Fruit fly (Drosophila melanogaster): ENCODE measurements around the gene Ack.

The Ack gene

DNA sequence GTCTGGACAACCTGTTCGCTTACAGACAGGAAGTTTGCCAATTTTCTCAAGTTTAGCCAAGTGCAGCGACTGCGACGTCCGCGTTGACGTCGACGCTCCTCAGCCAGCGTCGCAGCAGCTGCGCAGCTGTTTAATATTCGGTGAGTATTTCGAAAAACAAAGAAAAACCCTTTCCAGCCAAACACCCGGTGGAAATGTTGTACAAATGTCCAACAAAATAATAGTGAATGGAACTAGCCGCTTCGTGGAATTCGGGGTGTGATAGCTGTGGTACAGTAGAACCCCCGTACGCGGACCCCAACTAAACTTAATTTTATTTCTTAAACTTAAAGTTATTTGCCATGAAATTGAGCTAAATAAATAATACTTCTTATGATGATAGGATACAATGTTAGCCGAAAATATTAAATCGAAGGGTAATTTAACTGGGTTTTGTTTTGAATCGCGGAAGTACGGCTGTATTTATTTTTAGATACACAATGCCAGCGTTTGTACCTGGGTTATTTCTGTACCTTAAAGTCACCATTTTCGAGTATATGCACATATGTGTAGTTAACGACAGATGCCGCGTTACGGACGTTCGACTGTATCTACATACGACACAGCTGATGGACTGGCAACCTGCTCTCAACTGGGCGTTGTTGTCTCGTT is 983 bp downstream of the Ack start (continued):
- TF ChIP-seq Hr78 (GFP tag; optimal IDR thresholded peaks at IDR 0.05), result peak in 1 of 2 experiments; percentile 63
- 0 out of 2 replicates have a peak, but pooled peaks have one; percentile 29 for TF ChIP-seq E2f2 (GFP tag; IDR thresholded peaks at IDR 0.05)
- TF ChIP-seq kni (GFP tag; optimal IDR thresholded peaks at IDR 0.05), result no peak
- TF ChIP-seq dati (GFP tag; IDR thresholded peaks at IDR 0.05), result no peak
- no peak for TF ChIP-seq stwl (tag; optimal IDR thresholded peaks at IDR 0.05)
- no peak for TF ChIP-seq ash1 (GFP tag; optimal IDR thresholded peaks at IDR 0.05)
- no peak for TF ChIP-seq ERR (GFP tag; optimal IDR thresholded peaks at IDR 0.05)
- peak; percentile 53 for TF ChIP-seq CG3407 (GFP tag; optimal IDR thresholded peaks at IDR 0.05)
- peak; percentile 46 for TF ChIP-seq Aef1 (GFP tag; IDR thresholded peaks at IDR 0.05)
- TF ChIP-seq CG10431 (GFP tag; optimal IDR thresholded peaks at IDR 0.05), result peak; percentile 50
- no peak for TF ChIP-seq CG7745 (tag; optimal IDR thresholded peaks at IDR 0.05)
- peak; percentile 41 for TF ChIP-seq oc (tag; optimal IDR thresholded peaks at IDR 0.05)
- TF ChIP-seq Lpt (GFP tag; optimal IDR thresholded peaks at IDR 0.05), result no peak

- no peak for TF ChIP-seq Trl (optimal IDR thresholded peaks at IDR 0.05)
- TF ChIP-seq Trl (GFP tag; optimal IDR thresholded peaks at IDR 0.05), result no peak
Observed at dm6 chr3L:4110212-4110611, 2.2 kb downstream of the Ack start.

DNA sequence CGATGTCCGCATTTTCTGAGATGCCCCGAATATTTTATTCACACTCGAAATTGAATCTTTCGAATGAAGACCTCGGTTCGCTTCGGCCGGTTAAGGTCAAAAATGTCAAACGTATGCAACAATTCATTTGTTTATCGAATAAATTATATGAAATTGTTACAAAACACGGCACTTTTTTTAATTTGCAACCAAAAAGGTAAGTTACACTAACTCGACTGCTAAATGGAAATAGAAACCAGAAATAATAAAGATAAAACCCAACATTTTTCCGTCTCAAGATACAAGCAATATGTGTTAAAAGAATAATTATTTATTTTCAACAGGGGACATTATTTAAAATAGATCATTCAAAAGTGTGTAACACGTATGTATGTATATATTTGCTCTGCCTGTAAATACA is 6.0 kb downstream of the Ack start:
- no peak for TF ChIP-seq oc (tag; optimal IDR thresholded peaks at IDR 0.05)
- peak; percentile 30 for TF ChIP-seq sens (GFP tag)

DNA sequence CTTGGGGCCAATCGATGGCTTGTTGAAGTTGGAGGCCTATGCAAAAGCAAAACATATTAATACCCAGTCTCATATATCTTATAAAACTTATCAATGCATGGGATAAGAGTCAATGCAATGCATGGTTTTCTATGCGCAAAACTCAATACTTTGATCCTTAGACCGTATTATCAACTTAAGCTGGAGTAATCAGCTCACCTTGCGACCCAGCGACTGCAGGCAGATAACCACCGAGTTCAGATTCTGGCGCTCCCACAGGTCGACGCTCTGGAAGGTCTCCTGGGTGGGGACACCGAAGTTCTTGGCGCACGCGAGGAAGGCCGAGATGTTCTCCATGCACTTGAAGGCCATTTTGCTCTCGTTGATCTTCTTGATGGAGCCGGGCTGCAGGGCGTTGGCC is 7.1 kb downstream of the Ack start:
- TF ChIP-seq vnd (GFP tag; IDR thresholded peaks at IDR 0.05; ENCODE audit: partially characterized antibody), result 0 out of 3 replicates have a peak, but pooled peaks have one; percentile 12
- TF ChIP-seq CG10654 (GFP tag; optimal IDR thresholded peaks at IDR 0.05), result no peak

DNA sequence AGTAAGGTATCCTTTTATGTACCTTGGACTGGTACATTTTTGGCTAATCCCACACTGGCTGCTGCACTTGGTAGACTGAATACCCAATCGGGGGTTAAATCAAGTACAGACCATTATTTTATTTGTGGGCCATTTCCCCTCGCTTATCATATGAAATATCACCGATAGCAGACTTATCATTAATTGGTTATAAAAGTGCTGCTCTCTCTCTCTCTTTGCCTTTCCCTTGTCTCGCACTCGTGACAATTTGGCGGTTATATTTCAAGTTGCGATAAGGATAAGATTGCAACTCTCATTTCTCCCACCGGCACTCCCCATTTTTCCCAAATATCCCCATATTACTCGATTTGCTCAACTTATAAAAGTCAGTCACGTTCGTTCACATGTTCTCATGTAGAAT is 7.7 kb downstream of the Ack start:
- TF ChIP-seq Trl (optimal IDR thresholded peaks at IDR 0.05) (peak in 1 of 2 experiments; percentile 7), Trl (GFP tag; optimal IDR thresholded peaks at IDR 0.05) (no peak), sim (GFP tag; IDR thresholded peaks at IDR 0.05) (no peak), grn (GFP tag; optimal IDR thresholded peaks at IDR 0.05) (peak; percentile 44), btn (GFP tag; optimal IDR thresholded peaks at IDR 0.05) (no peak), CG6654 (GFP tag; optimal IDR thresholded peaks at IDR 0.05) (no peak), exex (tag; optimal IDR thresholded peaks at IDR 0.05) (peak; percentile 60), CG34376 (GFP tag; optimal IDR thresholded peaks at IDR 0.05) (peak; percentile 13), luna (GFP tag; optimal IDR thresholded peaks at IDR 0.05) (no peak)

DNA sequence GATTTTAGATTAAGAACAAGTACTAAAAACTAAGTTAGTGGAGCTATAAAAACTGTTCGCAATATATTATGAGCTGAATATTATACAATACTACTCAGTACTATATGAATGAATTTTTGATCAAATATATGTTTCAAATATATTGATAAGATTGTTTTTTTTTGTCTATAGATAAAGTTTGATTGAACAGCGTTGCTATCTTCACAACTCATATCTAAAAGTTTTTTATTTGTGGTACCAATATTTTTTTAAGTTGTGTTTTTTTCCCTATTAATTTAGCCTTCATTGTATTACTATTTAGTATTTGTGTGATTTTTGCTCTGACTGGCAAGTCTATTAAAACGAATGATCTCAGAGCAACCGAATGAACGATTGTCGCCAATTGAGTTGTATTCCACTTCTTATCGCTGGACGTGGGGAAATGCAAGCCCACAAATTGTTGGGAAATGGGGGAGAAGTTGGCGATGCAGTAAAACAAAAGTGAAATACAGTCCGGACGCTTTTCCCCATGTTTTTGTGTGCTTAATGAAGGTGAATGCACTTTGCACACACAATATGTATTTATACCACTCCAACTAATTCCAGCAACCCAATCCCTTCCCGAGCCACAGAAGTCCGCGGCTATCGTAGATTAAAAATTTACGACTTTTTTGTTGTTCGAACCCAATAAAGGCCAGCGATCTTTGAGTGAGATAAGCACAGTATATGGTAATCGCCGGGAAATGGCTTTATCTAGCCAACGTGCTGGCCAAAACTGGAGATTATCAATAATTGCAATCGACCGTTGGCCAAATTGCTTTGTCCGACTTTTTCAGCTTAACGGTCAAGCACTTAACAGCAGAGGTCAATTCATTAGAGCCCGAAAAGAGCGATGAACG is 8.7 kb downstream of the Ack start:
- TF ChIP-seq ci (GFP tag; IDR thresholded peaks at IDR 0.05) (peak; percentile 55; the same call in 2 of the 3 replicates), CG2202 (tag; optimal IDR thresholded peaks at IDR 0.05) (peak; percentile 3), NC2β (GFP tag; optimal IDR thresholded peaks at IDR 0.05) (no peak), CG2875 (GFP tag; optimal IDR thresholded peaks at IDR 0.05) (peak; percentile 22), CG34376 (GFP tag; optimal IDR thresholded peaks at IDR 0.05) (peak; percentile 12), grn (GFP tag; optimal IDR thresholded peaks at IDR 0.05) (peak; percentile 49), stc (GFP tag; IDR thresholded peaks at IDR 0.05) (no peak), seq (GFP tag; IDR thresholded peaks at IDR 0.05) (no peak), Fer2 (tag; optimal IDR thresholded peaks at IDR 0.05) (no peak), lab (GFP tag; optimal IDR thresholded peaks at IDR 0.05) (peak; percentile 13), CkIIα-i1 (GFP tag; IDR thresholded peaks at IDR 0.05) (no peak), Fer3 (tag; optimal IDR thresholded peaks at IDR 0.05) (peak; percentile 10), slp2 (GFP tag; optimal IDR thresholded peaks at IDR 0.05) (no peak), Hr51 (GFP tag; optimal IDR thresholded peaks at IDR 0.05) (peak in 1 of 2 experiments; percentile 3), exex (tag; optimal IDR thresholded peaks at IDR 0.05) (peak; percentile 33), CG1832 (GFP tag; optimal IDR thresholded peaks at IDR 0.05) (no peak), CG15601 (tag; optimal IDR thresholded peaks at IDR 0.05) (peak; percentile 16)

All from whole organism, embryonic.